Worm (Caenorhabditis elegans) whole organism, mixed stage, embryonic: ENCODE data around the gene ugt-37.

Experiments
- M03D4.4 ChIP-seq: sonication (generic microtip); optimal IDR thresholded peaks from 2 replicates; lab custom pipeline; 2017; ENCODE audit warnings: mild to moderate bottlenecking, missing genetic modification characterization, missing compliant biosample characterization
- bed-3 ChIP-seq: fragments of 200-800 bp; sonication (Bioruptor generic); optimal IDR thresholded peaks from 3 replicates; lab custom pipeline; 2018; ENCODE audit warnings: mild to moderate bottlenecking, missing genetic modification characterization, moderate library complexity, missing compliant biosample characterization
- ceh-39 ChIP-seq: fragments of 150-350 bp; optimal IDR thresholded peaks from 2 replicates; lab custom pipeline; 2014; ENCODE audit warnings: missing biosample characterization, missing genetic modification characterization
- ceh-43 ChIP-seq: fragments of 200-800 bp; sonication (Bioruptor generic); optimal IDR thresholded peaks from 2 replicates; lab custom pipeline; 2018; ENCODE audit warnings: mild to moderate bottlenecking, missing genetic modification characterization, moderate library complexity, missing compliant biosample characterization
- ceh-83 ChIP-seq: fragments of 200-800 bp; sonication (Bioruptor generic); optimal IDR thresholded peaks from 2 replicates; lab custom pipeline; 2018; ENCODE audit warnings: mild to moderate bottlenecking, missing genetic modification characterization, missing compliant biosample characterization
- ces-1 ChIP-seq: fragments of 150-350 bp; optimal IDR thresholded peaks from 2 replicates; lab custom pipeline; 2014; ENCODE audit warnings: missing biosample characterization, missing genetic modification reagents, missing genetic modification characterization
- drap-1 ChIP-seq: fragments of 200-800 bp; sonication (Bioruptor generic); optimal IDR thresholded peaks from 3 replicates; lab custom pipeline; 2018; ENCODE audit warnings: mild to moderate bottlenecking, missing genetic modification characterization, missing compliant biosample characterization
- elt-1 ChIP-seq: sonication (generic microtip); optimal IDR thresholded peaks from 2 replicates; lab custom pipeline; 2017; ENCODE audit warnings: missing genetic modification characterization, mild to moderate bottlenecking, missing compliant biosample characterization, antibody characterized with exemption, moderate library complexity, borderline replicate concordance; ENCODE audit not compliant: insufficient read depth
- elt-3 ChIP-seq: fragments of 150-350 bp; optimal IDR thresholded peaks from 2 replicates; lab custom pipeline; 2014; ENCODE audit warnings: missing biosample characterization, missing genetic modification characterization
- flh-1 ChIP-seq: fragments of 200-800 bp; sonication (Bioruptor generic); optimal IDR thresholded peaks from 2 replicates; lab custom pipeline; 2018; ENCODE audit warnings: mild to moderate bottlenecking, missing genetic modification characterization, moderate library complexity, missing compliant biosample characterization
- ham-2 ChIP-seq: fragments of 200-800 bp; sonication (Bioruptor generic); optimal IDR thresholded peaks from 2 replicates; lab custom pipeline; 2018; ENCODE audit warnings: mild to moderate bottlenecking, missing genetic modification characterization, missing compliant biosample characterization
- hlh-1 ChIP-seq: fragments of 150-350 bp; optimal IDR thresholded peaks from 2 replicates; lab custom pipeline; 2014; ENCODE audit warnings: missing biosample characterization, missing genetic modification reagents, missing genetic modification characterization
- lsy-2 ChIP-seq: fragments of 150-350 bp; optimal IDR thresholded peaks from 2 replicates; lab custom pipeline; 2014; ENCODE audit warnings: missing biosample characterization, missing genetic modification characterization
- mab-5 ChIP-seq: fragments of 150-350 bp; optimal IDR thresholded peaks from 2 replicates; lab custom pipeline; 2014; ENCODE audit warnings: missing biosample characterization, missing genetic modification characterization
- mep-1 ChIP-seq: fragments of 150-350 bp; optimal IDR thresholded peaks from 2 replicates; lab custom pipeline; 2017; ENCODE audit warnings: missing biosample characterization, missing genetic modification reagents, missing genetic modification characterization, inconsistent platforms
- mls-2 ChIP-seq: sonication (generic microtip); optimal IDR thresholded peaks from 2 replicates; lab custom pipeline; 2016; ENCODE audit warnings: mild to moderate bottlenecking, missing genetic modification characterization, moderate library complexity, missing compliant biosample characterization
- nhr-12 ChIP-seq: fragments of 150-350 bp; optimal IDR thresholded peaks from 2 replicates; lab custom pipeline; 2014; ENCODE audit warnings: missing biosample characterization, missing genetic modification characterization
- nhr-2 ChIP-seq: fragments of 150-350 bp; optimal IDR thresholded peaks from 2 replicates; lab custom pipeline; 2014; ENCODE audit warnings: missing biosample characterization, missing genetic modification characterization
- nhr-237 ChIP-seq: fragments of 150-350 bp; optimal IDR thresholded peaks from 2 replicates; lab custom pipeline; 2014; ENCODE audit warnings: missing biosample characterization, missing genetic modification characterization
- nhr-28 ChIP-seq: fragments of 150-350 bp; optimal IDR thresholded peaks from 2 replicates; lab custom pipeline; 2014; ENCODE audit warnings: missing biosample characterization, missing genetic modification characterization
- nhr-76 ChIP-seq: sonication (generic microtip); optimal IDR thresholded peaks from 2 replicates; lab custom pipeline; 2017; ENCODE audit warnings: missing biosample characterization, missing genetic modification characterization
- pha-4 ChIP-seq: fragments of 150-350 bp; optimal IDR thresholded peaks from 2 replicates; lab custom pipeline; 2018; ENCODE audit warnings: missing biosample characterization, missing genetic modification reagents, missing genetic modification characterization
- sem-2 ChIP-seq: fragments of 200-800 bp; sonication (Bioruptor generic); optimal IDR thresholded peaks from 2 replicates; lab custom pipeline; 2018; ENCODE audit warnings: mild to moderate bottlenecking, missing genetic modification characterization, missing compliant biosample characterization
- snpc-4 ChIP-seq: fragments of 150-350 bp; optimal IDR thresholded peaks from 2 replicates; lab custom pipeline; 2014; ENCODE audit warnings: missing biosample characterization, missing genetic modification characterization
- sptf-1 ChIP-seq: sonication (generic microtip); optimal IDR thresholded peaks from 2 replicates; lab custom pipeline; 2017; ENCODE audit warnings: mild to moderate bottlenecking, missing genetic modification characterization, moderate library complexity, missing compliant biosample characterization
- tbx-8 ChIP-seq: fragments of 200-800 bp; sonication (Bioruptor generic); optimal IDR thresholded peaks from 2 replicates; lab custom pipeline; 2018; ENCODE audit warnings: mild to moderate bottlenecking, missing genetic modification characterization, moderate library complexity, missing compliant biosample characterization
- unc-120 ChIP-seq: sonication (generic microtip); optimal IDR thresholded peaks from 2 replicates; lab custom pipeline; 2017; ENCODE audit warnings: missing genetic modification characterization, missing compliant biosample characterization; ENCODE audit not compliant: poor library complexity, severe bottlenecking
- unc-62 ChIP-seq: fragments of 150-350 bp; optimal IDR thresholded peaks from 2 replicates; lab custom pipeline; 2014; ENCODE audit warnings: missing biosample characterization, missing genetic modification reagents, missing genetic modification characterization
- ztf-11 ChIP-seq: fragments of 150-350 bp; optimal IDR thresholded peaks from 2 replicates; lab custom pipeline; 2014; ENCODE audit warnings: missing biosample characterization, missing genetic modification characterization

ugt-37 gene

DNA sequence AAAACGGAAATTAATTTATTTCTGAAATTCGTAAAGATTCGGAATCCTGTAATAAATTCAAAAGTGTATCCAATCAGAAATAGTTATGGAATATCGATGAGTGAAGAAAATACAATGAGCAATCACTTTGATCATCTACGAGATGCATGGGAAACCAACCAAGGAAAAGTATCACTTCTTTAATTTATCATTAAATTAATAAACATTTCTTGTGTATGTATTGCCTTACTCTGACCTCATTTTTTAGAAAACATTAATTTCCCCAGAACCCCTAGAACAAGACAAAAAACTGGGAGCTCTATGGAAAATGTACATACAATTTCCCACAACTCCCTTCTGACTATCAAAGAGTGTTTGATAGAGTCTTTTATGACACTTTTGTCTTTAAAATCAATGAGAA is 11.2 kb downstream of the ugt-37 start, which contains the start of gene F10D2.16:
F10D2.16 (plus strand) TSS at position 301 of the 400 bp plus-strand sequence.
- TF ChIP-seq nhr-2 (tag; lab: Kevin White, UChicago) (no peak), ham-2 (GFP tag; lab: Kevin White, UChicago) (no peak), ces-1 (GFP tag; lab: Kevin White, UChicago) (no peak), elt-3 (no peak), mls-2 (tag; lab: Kevin White, UChicago) (no peak), tbx-8 (GFP tag; lab: Kevin White, UChicago) (no peak), bed-3 (GFP tag; lab: Kevin White, UChicago) (no peak), ceh-83 (GFP tag; lab: Kevin White, UChicago) (no peak), unc-62 (no peak), lsy-2 (tag; lab: Kevin White, UChicago) (no peak), sem-2 (GFP tag; lab: Kevin White, UChicago) (no peak), elt-1 (no peak), nhr-76 (no peak), ceh-39 (tag; lab: Kevin White, UChicago) (no peak), sptf-1 (tag; lab: Kevin White, UChicago) (no peak), unc-120 (tag; lab: Kevin White, UChicago) (no peak), mep-1 (no peak), mab-5 (tag; lab: Kevin White, UChicago) (no peak), nhr-237 (tag; lab: Kevin White, UChicago) (no peak)

- TF ChIP-seq pha-4 (tag; lab: Kevin White, UChicago): no peak
Measured at ce11 chrV:7132248-7132647, 12.9 kb downstream of the ugt-37 start, which contains the start of gene sre-10. TSS of gene sre-10 (plus strand) at chrV:7132548.

DNA sequence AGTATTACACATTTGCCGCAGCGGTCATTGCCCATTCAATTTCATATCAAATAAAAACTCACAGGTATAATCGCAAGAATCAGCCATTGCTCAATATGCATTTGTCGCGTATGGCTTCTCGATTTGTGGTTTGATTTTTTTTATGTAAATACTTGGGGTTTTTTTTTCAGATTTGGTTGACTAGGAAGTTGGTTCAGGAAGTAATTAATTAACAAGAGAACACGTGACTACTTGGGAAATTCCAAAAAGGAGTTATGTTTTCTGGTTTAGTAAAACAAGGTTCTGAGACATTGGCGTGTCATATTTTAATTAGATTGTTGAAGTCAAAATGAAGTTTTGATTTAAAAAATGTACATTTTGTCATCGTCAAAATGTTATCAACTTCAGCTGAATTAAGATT is 14.1 kb downstream of the ugt-37 start, which contains the start of gene srx-36:
srx-36 (minus strand) TSS at position 101 of the 400 bp plus-strand sequence.
- TF ChIP-seq ceh-39 (tag; lab: Kevin White, UChicago) (no peak), ztf-11 (no peak), mab-5 (tag; lab: Kevin White, UChicago) (no peak), bed-3 (GFP tag; lab: Kevin White, UChicago) (no peak), pha-4 (tag; lab: Kevin White, UChicago) (no peak), flh-1 (GFP tag; lab: Kevin White, UChicago) (no peak), tbx-8 (GFP tag; lab: Kevin White, UChicago) (no peak), ceh-43 (no peak), hlh-1 (no peak), sptf-1 (tag; lab: Kevin White, UChicago) (no peak), nhr-2 (tag; lab: Kevin White, UChicago) (no peak), ces-1 (GFP tag; lab: Kevin White, UChicago) (no peak), M03D4.4 (tag; lab: Kevin White, UChicago) (no peak), nhr-76 (no peak)
- TF ChIP-seq, all 35 proteins: peak for 0

DNA sequence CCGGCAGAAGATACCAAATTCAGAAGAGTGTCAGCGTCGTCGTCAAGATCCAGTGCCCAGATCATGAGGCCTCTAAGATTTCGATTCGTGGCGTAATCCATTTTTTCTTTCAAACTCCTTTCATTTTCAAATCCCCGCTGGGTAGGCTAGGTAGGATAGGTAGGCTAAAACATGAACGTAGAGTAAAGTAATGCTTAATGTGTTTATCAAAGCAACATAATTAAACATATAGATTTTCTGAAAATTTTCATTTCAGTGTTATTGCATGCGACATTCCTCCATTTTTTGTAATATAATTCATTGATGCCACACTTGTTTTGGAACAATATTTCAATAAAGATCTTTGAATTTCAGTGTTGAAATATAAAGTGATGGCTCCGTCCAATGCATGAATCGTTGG is 15.7 kb downstream of the ugt-37 start, which contains the start of gene T01C4.8:
T01C4.8 (minus strand) TSS at position 101 of the 400 bp plus-strand sequence.
- TF ChIP-seq pha-4 (tag; lab: Kevin White, UChicago) (no peak), nhr-28 (tag; lab: Kevin White, UChicago) (no peak), sem-2 (GFP tag; lab: Kevin White, UChicago) (no peak), ztf-11 (no peak), unc-120 (tag; lab: Kevin White, UChicago) (no peak), nhr-237 (tag; lab: Kevin White, UChicago) (no peak), nhr-76 (no peak), drap-1 (GFP tag; lab: Kevin White, UChicago) (no peak), bed-3 (GFP tag; lab: Kevin White, UChicago) (no peak), ham-2 (GFP tag; lab: Kevin White, UChicago) (no peak), ces-1 (GFP tag; lab: Kevin White, UChicago) (no peak), ceh-43 (no peak), unc-62 (no peak)

DNA sequence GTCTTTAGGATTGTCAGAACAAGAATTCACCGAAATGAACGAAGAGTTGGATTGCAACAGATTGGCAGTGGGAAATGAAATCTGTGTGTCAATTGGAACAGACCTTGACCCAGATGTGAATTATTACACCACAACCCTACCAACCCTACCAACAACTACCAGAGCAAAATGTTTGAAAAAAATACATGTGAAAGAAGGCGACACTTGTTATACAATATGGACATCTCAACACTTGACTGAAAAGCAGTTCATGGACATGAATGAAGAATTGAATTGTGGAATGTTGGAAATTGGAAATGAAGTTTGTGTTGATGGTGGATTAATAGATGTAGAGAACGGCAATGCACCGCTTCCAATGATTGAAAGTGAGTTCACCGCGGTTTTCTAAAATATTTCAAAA is 21.1 kb downstream of the ugt-37 start:
- TF ChIP-seq nhr-28 (tag; lab: Kevin White, UChicago): no peak
- no peak for TF ChIP-seq nhr-2 (tag; lab: Kevin White, UChicago)
- no peak for TF ChIP-seq M03D4.4 (tag; lab: Kevin White, UChicago)
- no peak for TF ChIP-seq ces-1 (GFP tag; lab: Kevin White, UChicago)
- no peak for TF ChIP-seq nhr-12 (tag; lab: Kevin White, UChicago)
- TF ChIP-seq ceh-83 (GFP tag; lab: Kevin White, UChicago): no peak
- TF ChIP-seq ham-2 (GFP tag; lab: Kevin White, UChicago): no peak
- TF ChIP-seq elt-3: no peak
- TF ChIP-seq mab-5 (tag; lab: Kevin White, UChicago): no peak
- TF ChIP-seq lsy-2 (tag; lab: Kevin White, UChicago): no peak
- TF ChIP-seq bed-3 (GFP tag; lab: Kevin White, UChicago): no peak
- TF ChIP-seq snpc-4 (tag; lab: Kevin White, UChicago): no peak
